Fruit fly (Drosophila melanogaster) whole organism, prepupa: ENCODE measurements around the gene Cyp303a1.

ENCODE experiments used
- CG16779 ChIP-seq: fragments of 200-800 bp; sonication (Bioruptor generic); optimal IDR thresholded peaks from 3 replicates; lab custom pipeline; 2017; ENCODE audit warnings: missing biosample characterization, mild to moderate bottlenecking, missing genetic modification characterization
- CG34406 ChIP-seq: fragments of 200-800 bp; sonication (Bioruptor generic); optimal IDR thresholded peaks from 3 replicates; lab custom pipeline; 2016; ENCODE audit warnings: missing biosample characterization, missing genetic modification characterization
- CG9139 ChIP-seq: fragments of 200-800 bp; sonication (Bioruptor generic); optimal IDR thresholded peaks from 3 replicates; lab custom pipeline; 2017; ENCODE audit warnings: missing biosample characterization, mild to moderate bottlenecking, missing genetic modification characterization
- Eip75B ChIP-seq: fragments of 200-800 bp; sonication (Bioruptor generic); optimal IDR thresholded peaks from 3 replicates; lab custom pipeline; 2016; ENCODE audit warnings: missing biosample characterization, missing genetic modification characterization
- fkh ChIP-seq: fragments of 200-800 bp; sonication (Bioruptor generic); optimal IDR thresholded peaks from 3 replicates; lab custom pipeline; 2017; ENCODE audit warnings: missing biosample characterization, mild to moderate bottlenecking, missing genetic modification characterization, moderate library complexity

- TF ChIP-seq CG34406 (GFP tag; lab: Kevin White, UChicago) = no peak
- TF ChIP-seq CG16779 (tag; lab: Kevin White, UChicago) = no peak
- no peak for TF ChIP-seq CG9139 (GFP tag; lab: Kevin White, UChicago)
- TF ChIP-seq fkh = peak; percentile 38
- no peak for TF ChIP-seq Eip75B (GFP tag; lab: Kevin White, UChicago)
Observed at dm6 chr2L:16302773-16303279, 8.8 kb downstream of the Cyp303a1 start, which contains the start of gene GMF.
